Fruit fly (Drosophila melanogaster) Kc167 (cell line): ENCODE results near the gene CG42266.
A peak's percentile ranks its signal among the peaks of the same experiment; 100 is the strongest.

Experiments
- Myc ChIP-seq: fragments of >200 bp; optimal IDR thresholded peaks from 2 replicates; lab custom pipeline; 2017; ENCODE audit warnings: missing external identifiers
- Sin3A ChIP-seq: fragments of >200 bp; optimal IDR thresholded peaks from 2 replicates; lab custom pipeline; 2018; ENCODE audit warnings: missing external identifiers
- h ChIP-seq: fragments of >200 bp; optimal IDR thresholded peaks from 3 replicates; lab custom pipeline; 2018; ENCODE audit warnings: missing external identifiers
- insv ChIP-seq: fragments of >200 bp; optimal IDR thresholded peaks from 3 replicates; lab custom pipeline; 2018; ENCODE audit warnings: missing external identifiers
- psq ChIP-seq: fragments of >200 bp; optimal IDR thresholded peaks from 2 replicates; lab custom pipeline; 2017; ENCODE audit warnings: missing external identifiers
- ttk ChIP-seq: sonication (Bioruptor generic); optimal IDR thresholded peaks from 2 replicates; lab custom pipeline; 2017; ENCODE audit warnings: missing external identifiers

Gene CG42266

DNA sequence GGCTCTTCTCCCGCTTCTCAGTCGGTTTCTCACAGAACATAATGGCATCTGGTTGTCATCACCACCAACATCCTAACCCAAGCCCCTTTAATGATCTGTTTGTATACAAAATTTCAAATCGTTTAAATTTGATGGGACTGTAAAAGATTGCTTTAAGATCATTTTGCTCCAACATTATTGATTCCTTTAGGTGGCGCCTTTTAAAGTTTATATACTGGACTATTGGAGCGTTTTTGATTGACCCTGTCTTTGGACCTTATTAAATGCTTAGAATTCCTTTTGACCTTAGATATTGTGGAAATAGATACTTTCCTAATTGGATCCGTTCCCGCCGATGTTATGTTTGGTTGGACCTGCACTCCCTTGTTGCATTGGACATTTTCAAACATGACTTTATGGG is at the start of gene CG42266:
Gene CG42266, minus strand, starts transcription at position 101 of the 400 bp plus-strand sequence.
- TF ChIP-seq Myc (lab: Kevin White, UChicago) (no peak), h (no peak), insv (no peak), Sin3A (no peak), psq (lab: Kevin White, UChicago) (no peak), ttk (lab: Kevin White, UChicago) (no peak)

DNA sequence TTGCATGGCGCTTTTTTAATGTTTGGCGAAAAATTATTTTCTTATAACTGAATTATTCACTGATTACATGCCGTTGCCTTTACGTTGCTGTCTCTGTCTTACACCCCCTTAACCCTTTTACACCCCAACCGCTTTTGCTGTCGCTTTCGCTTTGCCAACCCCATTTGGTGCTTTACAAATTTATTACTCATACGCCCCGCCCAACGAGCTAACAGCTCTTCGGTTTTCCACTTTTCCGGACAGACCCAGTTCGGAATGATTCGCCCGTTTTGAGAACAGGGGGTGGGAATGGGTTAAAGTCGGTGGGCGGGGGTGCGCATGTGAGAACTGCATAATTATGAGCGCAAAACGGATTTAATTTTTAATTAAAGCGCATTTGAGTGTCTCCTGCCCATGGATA is 40.8 kb upstream of the CG42266 start:
- TF ChIP-seq ttk (lab: Kevin White, UChicago) (no peak), insv (no peak), psq (lab: Kevin White, UChicago) (no peak), h (no peak), Sin3A (no peak), Myc (lab: Kevin White, UChicago) (no peak)

DNA sequence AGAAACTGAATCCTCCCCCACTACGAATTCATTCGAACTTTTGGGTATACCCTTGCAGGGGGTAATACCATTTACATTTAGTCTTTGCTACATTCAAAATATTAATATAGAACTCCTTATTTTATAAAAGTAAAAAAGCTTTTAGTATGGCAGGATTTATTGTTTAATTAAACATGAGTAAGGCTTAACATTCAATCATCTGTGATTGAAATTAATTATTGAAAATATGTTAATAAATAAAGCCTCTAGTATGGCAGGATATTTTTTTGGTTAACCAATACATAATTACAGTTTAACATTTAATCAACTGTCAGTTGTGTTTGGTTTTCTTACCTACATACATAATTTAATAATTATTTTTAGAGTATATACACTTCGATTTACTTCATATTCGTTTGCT is 34.5 kb upstream of the CG42266 start:
- TF ChIP-seq h (no peak), insv (no peak), Sin3A (no peak), psq (lab: Kevin White, UChicago) (no peak), ttk (lab: Kevin White, UChicago) (no peak), Myc (lab: Kevin White, UChicago) (no peak)

DNA sequence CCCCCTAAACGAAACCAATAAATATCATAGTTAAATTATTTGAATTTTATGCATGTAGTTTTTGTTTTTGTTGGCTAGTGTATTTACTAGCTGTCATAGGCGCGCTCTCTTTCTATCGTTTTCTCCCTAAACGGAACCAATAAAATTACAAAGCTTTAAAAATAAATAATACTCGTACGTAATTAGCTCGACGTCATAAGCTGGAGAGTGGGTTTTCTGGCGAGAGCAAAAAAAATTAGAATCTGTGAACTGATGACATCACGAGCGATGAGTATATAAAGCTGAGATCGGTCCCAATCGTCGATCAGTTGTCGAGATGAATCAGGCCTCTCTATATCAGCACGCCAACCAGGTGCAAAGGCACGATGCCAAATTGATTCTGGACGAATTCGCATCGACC is 25.4 kb upstream of the CG42266 start, which contains the start of gene jhamt:
Gene jhamt, plus strand, starts transcription at position 301 of the 400 bp plus-strand sequence.
- TF ChIP-seq h = no peak
- no peak for TF ChIP-seq insv
- no peak for TF ChIP-seq psq (lab: Kevin White, UChicago)
- TF ChIP-seq Sin3A = no peak
- TF ChIP-seq Myc (lab: Kevin White, UChicago) = no peak
- no peak for TF ChIP-seq ttk (lab: Kevin White, UChicago)

DNA sequence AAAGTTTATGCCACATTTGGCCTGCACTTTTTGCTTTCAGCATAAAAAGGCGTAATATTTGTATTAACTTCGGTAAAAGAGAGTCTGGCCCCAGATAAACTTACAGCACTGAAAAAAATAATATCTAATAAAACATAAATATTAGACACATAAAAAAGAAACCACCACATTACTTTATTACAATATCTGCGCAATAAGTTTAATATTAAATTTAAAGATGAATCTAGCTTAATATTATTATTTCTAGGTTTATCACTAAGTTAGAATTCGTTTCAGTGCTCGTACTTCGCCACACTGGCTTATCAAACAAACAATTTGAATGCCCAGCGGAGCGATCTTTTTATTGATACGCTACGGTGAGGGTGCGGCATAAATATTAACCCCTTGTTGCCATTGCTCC is 17.7 kb upstream of the CG42266 start:
- TF ChIP-seq Sin3A = no peak
- TF ChIP-seq h = no peak
- TF ChIP-seq Myc (lab: Kevin White, UChicago) = no peak
- no peak for TF ChIP-seq insv
- no peak for TF ChIP-seq psq (lab: Kevin White, UChicago)
- TF ChIP-seq ttk (lab: Kevin White, UChicago) = no peak

DNA sequence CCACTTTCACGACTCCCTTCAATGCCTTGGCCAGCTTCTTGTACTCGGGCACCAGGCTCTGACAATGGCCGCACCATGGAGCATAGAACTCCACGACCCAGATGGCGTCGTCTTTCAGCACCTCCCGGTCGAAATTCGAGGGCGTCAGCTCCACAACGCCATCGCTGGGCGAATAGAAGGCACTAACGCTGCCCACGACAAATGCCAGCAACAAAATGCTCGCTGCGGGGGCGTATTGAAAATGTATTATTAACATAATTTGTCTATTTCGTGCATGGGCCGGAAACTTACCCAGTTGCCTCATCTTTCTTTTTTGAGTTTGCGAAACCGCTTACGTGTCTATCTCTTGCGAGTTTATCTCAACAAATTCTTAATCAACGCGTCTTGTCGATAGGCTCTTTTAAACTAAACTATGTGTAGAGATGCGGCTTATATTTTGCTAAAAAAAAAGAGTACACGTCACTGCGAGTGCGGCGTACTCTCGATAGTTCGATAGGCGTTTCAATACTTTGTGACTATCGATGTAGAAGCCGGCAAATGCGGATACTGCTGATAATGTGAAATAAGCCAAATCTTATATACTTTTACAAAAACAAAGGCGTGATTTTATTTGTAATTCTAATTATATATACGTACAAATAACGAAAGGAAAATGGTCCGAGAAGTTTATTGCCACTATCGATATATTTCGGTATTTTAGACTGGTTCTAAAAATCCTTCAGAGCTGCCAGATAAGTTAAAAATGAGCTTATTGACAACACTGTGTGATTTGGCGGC is 16.3 kb upstream of the CG42266 start, which contains the start of gene CaBP1:
Gene CaBP1, minus strand, starts transcription at position 487 of the 777 bp plus-strand sequence.
- TF ChIP-seq psq (lab: Kevin White, UChicago) = no peak
- no peak for TF ChIP-seq insv
- TF ChIP-seq Sin3A = no peak

DNA sequence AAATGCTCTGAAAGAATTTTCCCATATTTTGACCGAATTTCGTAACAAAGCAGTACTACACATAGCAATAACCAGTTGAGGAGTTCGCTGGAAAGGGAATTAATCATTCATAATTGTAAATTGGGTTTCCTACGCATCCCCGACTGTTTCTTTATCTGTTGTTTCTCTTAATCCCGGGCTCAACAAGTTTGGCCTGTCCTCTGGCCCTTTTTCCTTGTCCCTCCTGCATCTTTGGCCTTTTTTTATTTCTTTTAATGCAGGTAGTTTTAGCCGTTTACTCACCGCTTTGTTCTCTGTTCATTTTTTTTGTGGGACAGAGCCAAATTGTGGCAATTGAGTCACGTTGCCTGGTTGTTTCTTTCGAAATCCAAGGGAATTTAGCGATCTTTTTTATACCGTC is 13.6 kb upstream of the CG42266 start:
- TF ChIP-seq Myc (lab: Kevin White, UChicago) (no peak), Sin3A (no peak), psq (lab: Kevin White, UChicago) (no peak), h (no peak), insv (no peak), ttk (lab: Kevin White, UChicago) (no peak)

DNA sequence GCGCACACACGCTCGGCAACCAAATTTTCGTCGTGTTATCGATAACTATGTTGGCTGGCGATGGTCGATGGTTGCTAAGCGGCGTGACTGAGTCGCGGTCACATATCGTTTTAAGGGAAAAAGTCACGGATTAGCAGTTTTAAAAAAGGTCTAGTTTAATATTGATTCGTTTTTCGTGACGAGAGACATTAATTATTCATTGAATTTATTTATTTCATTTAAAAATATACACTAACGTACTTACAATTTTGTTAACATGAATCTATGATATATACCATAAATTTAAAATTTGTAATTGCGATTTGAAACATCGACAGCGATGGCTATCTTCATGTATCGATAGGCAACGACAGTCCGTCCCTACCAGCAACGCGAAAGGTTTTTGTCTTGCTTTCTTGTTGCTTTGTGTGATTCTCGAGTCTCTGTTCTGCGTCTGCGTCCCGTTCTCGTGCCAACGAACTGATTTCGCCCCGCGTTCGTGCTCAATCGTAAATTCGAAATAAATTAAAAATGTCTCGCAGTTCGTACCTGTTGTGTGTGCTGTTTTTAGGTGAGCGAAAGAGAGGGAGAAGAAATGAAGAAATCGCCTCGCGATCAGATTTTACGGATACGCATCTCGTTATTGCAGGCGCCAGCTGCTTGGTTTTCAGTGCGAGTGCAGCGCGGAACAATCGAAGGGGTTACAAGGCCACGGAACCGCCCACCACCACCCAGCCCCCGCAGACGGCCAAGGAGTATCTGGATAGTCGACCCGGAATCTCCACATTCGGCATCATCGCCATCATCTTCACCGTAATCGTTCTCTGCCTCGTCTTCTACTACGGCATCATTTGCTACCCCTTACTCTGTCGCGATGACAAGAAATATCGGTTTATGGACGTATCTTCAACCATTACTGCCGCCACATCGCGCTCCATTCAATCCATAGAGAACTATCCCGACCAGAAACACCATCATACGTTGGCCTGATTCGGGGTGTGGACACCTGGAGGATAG is 12.7 kb upstream of the CG42266 start, which contains the start of the genes Hyls1, chif and CG4455:
Gene Hyls1, minus strand, starts transcription at position 44 of the 996 bp plus-strand sequence.
Gene chif, minus strand, starts transcription at position 44 of the 996 bp plus-strand sequence.
Gene CG4455, plus strand, starts transcription at position 350 of the 996 bp plus-strand sequence.
- TF ChIP-seq psq (lab: Kevin White, UChicago) = no peak
- TF ChIP-seq ttk (lab: Kevin White, UChicago) = no peak
- no peak for TF ChIP-seq Myc (lab: Kevin White, UChicago)
- no peak for TF ChIP-seq insv
- TF ChIP-seq Sin3A = no peak
- TF ChIP-seq h = no peak

DNA sequence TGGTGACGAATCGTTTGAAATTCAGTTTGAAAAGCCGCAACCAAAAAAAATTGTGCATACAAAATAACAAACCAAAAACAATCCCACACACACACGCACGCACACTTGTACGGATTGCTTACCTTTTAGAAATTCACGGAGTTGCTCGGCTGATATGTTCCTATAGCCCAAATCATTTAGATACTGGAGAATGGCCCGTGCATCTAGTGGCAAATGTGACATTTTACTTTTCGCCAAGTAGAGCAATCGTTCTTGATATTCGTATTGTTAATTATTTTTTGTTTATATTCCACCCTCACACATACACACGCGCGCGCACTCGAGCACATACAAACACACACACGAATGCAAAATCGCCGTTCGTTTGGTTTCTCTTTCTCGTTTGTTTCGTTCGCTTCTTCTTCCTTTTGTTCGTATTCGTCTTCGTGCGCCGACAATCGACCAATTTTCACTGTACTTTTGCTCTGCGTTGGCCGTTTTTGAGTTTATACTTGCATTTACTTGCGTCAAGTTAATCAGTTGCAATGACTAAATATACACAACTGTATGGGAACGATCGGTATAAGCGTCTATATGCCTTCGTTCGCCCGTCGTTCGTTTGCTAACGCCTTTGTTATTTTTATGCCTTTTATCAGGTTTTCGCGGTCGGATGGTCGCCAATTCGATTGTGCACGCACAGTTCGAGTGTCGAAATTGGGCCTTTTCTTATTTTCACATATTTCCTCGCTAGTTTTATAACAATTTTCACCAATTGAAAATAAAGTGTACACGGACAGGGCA is 11.8 kb upstream of the CG42266 start:
- TF ChIP-seq Myc (lab: Kevin White, UChicago) (no peak), psq (lab: Kevin White, UChicago) (peak; percentile 87)

DNA sequence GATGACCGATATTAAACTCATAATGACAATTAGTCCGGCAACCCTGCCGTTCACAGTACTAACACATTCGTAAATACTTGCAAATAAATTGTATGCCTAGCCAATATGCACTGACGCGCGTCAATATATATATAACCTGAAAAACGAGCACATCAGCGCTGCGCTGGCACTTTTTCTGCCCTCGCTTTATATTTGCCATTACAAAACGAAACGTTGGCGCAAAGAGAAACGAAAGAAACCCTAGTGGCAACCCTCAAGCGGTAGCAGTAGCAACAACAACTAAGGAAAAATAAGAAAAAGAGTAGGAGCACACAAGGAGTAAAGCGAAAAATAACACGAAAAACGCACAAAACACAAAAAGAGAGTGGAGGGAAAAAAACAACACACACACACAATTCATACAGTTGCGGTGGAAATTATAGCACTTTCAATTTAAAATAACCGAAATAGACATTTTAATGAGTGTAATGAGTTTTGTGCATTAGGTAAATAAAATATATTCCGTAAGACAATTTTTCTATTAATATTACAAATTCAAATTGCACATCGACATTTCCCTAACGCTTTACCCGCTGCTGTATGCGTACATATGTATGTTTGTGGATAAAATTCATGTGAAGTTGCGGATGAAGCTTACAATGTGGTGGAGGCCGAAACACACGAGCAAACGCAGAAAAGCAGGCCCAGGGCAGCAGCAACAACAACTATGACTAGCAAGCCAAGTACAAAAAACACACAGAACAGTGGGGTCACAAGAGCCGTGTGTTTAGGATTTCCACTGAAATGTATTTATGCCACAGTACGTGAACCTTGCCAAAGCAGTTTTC is 10.8 kb upstream of the CG42266 start:
- TF ChIP-seq psq (lab: Kevin White, UChicago) (peak; percentile 99), Myc (lab: Kevin White, UChicago) (no peak)

DNA sequence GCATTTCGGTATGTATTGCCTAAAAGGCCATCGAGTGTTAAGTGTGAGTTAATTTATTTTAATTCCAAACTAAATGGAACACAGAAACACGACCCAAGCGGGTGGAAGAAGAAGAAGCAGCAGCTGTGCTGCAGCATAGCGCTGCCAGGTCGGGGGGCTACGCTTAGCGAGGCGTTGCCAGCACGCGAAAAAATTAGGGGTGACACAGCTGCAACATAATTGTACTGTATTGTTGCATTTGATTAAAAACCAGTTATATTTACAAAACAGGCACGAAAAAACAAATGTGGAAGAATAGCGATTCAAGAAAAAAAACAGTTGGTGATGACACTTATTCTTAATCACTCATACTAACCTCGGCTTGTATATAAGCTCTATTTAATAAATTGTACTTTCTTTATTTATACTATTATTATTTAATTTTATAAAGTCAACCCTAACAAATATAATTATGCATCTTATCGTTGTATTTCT is 10.0 kb upstream of the CG42266 start:
- TF ChIP-seq psq (lab: Kevin White, UChicago) = peak; percentile 25
- TF ChIP-seq Myc (lab: Kevin White, UChicago) = no peak
- no peak for TF ChIP-seq Sin3A
